Fruit fly (Drosophila melanogaster): ENCODE data around the gene dan.

The dan gene

dm6 chr3R:25232271-25232989 lies 48.2 kb downstream of the dan start, which contains the start of gene Cad96Cb (continued):
- TF ChIP-seq CG3163 (GFP tag; optimal IDR thresholded peaks at IDR 0.05) (peak; percentile 58), Rfx (GFP tag; IDR thresholded peaks at IDR 0.05) (peak; percentile 12), Dref (GFP tag; IDR thresholded peaks at IDR 0.05) (no peak), zfh2 (GFP tag; optimal IDR thresholded peaks at IDR 0.05) (peak; percentile 0), stc (GFP tag; IDR thresholded peaks at IDR 0.05) (peak; percentile 62; the same call in 1 of the 2 replicates), Chrac-16 (GFP tag; optimal IDR thresholded peaks at IDR 0.05) (peak; percentile 83), CG1603 (tag; optimal IDR thresholded peaks at IDR 0.05) (peak; percentile 41), z (GFP tag; IDR thresholded peaks at IDR 0.05) (no peak), CG17361 (GFP tag; IDR thresholded peaks at IDR 0.05) (peak; percentile 97), CG12659 (GFP tag; optimal IDR thresholded peaks at IDR 0.05) (peak; percentile 87), CG17328 (GFP tag; IDR thresholded peaks at IDR 0.05) (peak; percentile 37), Antp (GFP tag; optimal IDR thresholded peaks at IDR 0.05) (peak; percentile 67), Rx (GFP tag; IDR thresholded peaks at IDR 0.05) (no peak), Ets97D (GFP tag; optimal IDR thresholded peaks at IDR 0.05) (peak; percentile 28), crol (GFP tag; IDR thresholded peaks at IDR 0.05) (peak; percentile 75), luna (GFP tag; optimal IDR thresholded peaks at IDR 0.05) (no peak), CG8924 (tag; optimal IDR thresholded peaks at IDR 0.05) (peak; percentile 86), HLH3B (GFP tag; IDR thresholded peaks at IDR 0.05) (peak; percentile 59), ATbp (GFP tag; optimal IDR thresholded peaks at IDR 0.05) (peak; percentile 86), CkIIα-i1 (GFP tag; IDR thresholded peaks at IDR 0.05) (no peak), ewg (GFP tag; optimal IDR thresholded peaks at IDR 0.05) (peak; percentile 75), tll (GFP tag; optimal IDR thresholded peaks at IDR 0.05) (no peak), wdn (GFP tag; IDR thresholded peaks at IDR 0.05) (no peak), HLH4C (GFP tag; IDR thresholded peaks at IDR 0.05; ENCODE audit: partially characterized antibody) (no peak), Hmr (GFP tag; optimal IDR thresholded peaks at IDR 0.05) (peak; percentile 58), tna (GFP tag; IDR thresholded peaks at IDR 0.05; ENCODE audit: partially characterized antibody) (0 out of 2 replicates have a peak, but pooled peaks have one; percentile 32), lola (GFP tag; optimal IDR thresholded peaks at IDR 0.05) (peak in 1 of 3 experiments; percentile 94), aop (GFP tag; IDR thresholded peaks at IDR 0.05) (no peak), Atf6 (GFP tag; IDR thresholded peaks at IDR 0.05) (peak; percentile 36; the same call in 1 of the 2 replicates), hth (optimal IDR thresholded peaks at IDR 0.05) (no peak), CG10959 (GFP tag; IDR thresholded peaks at IDR 0.05) (peak; percentile 36), CG9215 (GFP tag; IDR thresholded peaks at IDR 0.05) (peak; percentile 40; the same call in 1 of the 2 replicates), pnt (GFP tag; optimal IDR thresholded peaks at IDR 0.05) (peak; percentile 74), Mad (GFP tag; optimal IDR thresholded peaks at IDR 0.05) (peak; percentile 72), CG9727 (GFP tag; optimal IDR thresholded peaks at IDR 0.05) (peak; percentile 92), dmrt11E (tag; optimal IDR thresholded peaks at IDR 0.05) (peak; percentile 89), Nf-YC (tag; optimal IDR thresholded peaks at IDR 0.05) (no peak), CG17912 (GFP tag; optimal IDR thresholded peaks at IDR 0.05) (no peak), CG7357 (GFP tag; IDR thresholded peaks at IDR 0.05) (0 out of 3 replicates have a peak, but pooled peaks have one; percentile 50), chn (GFP tag; optimal IDR thresholded peaks at IDR 0.05) (peak; percentile 65), corto (GFP tag; optimal IDR thresholded peaks at IDR 0.05) (peak; percentile 31), Mes4 (GFP tag; optimal IDR thresholded peaks at IDR 0.05) (peak; percentile 85), lbe (GFP tag; optimal IDR thresholded peaks at IDR 0.05) (no peak), CG10565 (GFP tag; optimal IDR thresholded peaks at IDR 0.05) (peak; percentile 28), CG11504 (tag; optimal IDR thresholded peaks at IDR 0.05) (peak; percentile 92), Bgb (GFP tag; IDR thresholded peaks at IDR 0.05; ENCODE audit: partially characterized antibody) (no peak), CG3838 (GFP tag; optimal IDR thresholded peaks at IDR 0.05) (peak; percentile 28), ac (GFP tag; optimal IDR thresholded peaks at IDR 0.05) (peak; percentile 43), nau (GFP tag; optimal IDR thresholded peaks at IDR 0.05) (no peak)

Measured in whole organism, embryonic.